Worm (Caenorhabditis elegans): Measurements from ENCODE around the gene swsn-7.

Gene swsn-7

DNA sequence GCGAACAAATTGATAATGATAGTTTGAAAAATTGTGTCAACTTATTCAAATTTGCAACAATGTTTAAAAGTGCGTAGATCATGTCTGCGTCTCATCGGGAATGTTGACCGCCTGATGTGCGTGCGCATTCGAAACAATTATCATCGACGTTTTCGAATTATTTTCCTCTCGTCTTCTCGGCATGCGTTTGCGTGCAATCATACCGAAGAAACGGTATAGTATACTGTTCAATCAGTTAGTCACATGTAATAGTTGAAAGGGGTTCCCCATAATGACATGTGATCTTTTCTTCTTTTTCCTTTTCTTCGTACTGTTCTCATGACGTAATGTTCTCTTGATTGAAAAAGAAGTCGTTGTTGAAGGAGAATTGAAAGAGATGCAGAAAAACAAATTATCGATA is 10.8 kb downstream of the swsn-7 start:
- peak; percentile 96 for TF ChIP-seq nhr-48 (tag; optimal IDR thresholded peaks at IDR 0.05)
- TF ChIP-seq jun-1 (tag; optimal IDR thresholded peaks at IDR 0.05) = peak; percentile 48
- peak; percentile 86 to 96 for TF ChIP-seq mdl-1 (tag; optimal IDR thresholded peaks at IDR 0.05)
- no peak for TF ChIP-seq egl-27 (tag; optimal IDR thresholded peaks at IDR 0.05)
- TF ChIP-seq php-3 (GFP tag; IDR thresholded peaks at IDR 0.05) = 0 out of 2 replicates have a peak, but pooled peaks have one; percentile 54
- peak; percentile 60; the same call in 1 of the 2 replicates for TF ChIP-seq lin-1 (GFP tag; IDR thresholded peaks at IDR 0.05)
- TF ChIP-seq T20F7.1 (GFP tag; optimal IDR thresholded peaks at IDR 0.05) = peak; percentile 78
- TF ChIP-seq aly-2 (tag; optimal IDR thresholded peaks at IDR 0.05) = no peak
- TF ChIP-seq ceh-28 (tag; optimal IDR thresholded peaks at IDR 0.05) = no peak
- peak in 1 of 2 experiments; percentile 81 for TF ChIP-seq hif-1 (tag; optimal IDR thresholded peaks at IDR 0.05)
- TF ChIP-seq set-16 (GFP tag; IDR thresholded peaks at IDR 0.05) = no peak
- no peak for TF ChIP-seq zag-1 (tag; optimal IDR thresholded peaks at IDR 0.05)
- no peak for TF ChIP-seq nhr-42 (GFP tag; IDR thresholded peaks at IDR 0.05)
- no peak for TF ChIP-seq dmd-8 (GFP tag; IDR thresholded peaks at IDR 0.05)
- no peak for TF ChIP-seq nhr-237 (tag; optimal IDR thresholded peaks at IDR 0.05)
- TF ChIP-seq F49E8.2 (tag; optimal IDR thresholded peaks at IDR 0.05; ENCODE audit: borderline replicate concordance) = no peak
- peak; percentile 87 for TF ChIP-seq nhr-28 (tag; optimal IDR thresholded peaks at IDR 0.05)
- no peak for TF ChIP-seq zfp-2 (tag; optimal IDR thresholded peaks at IDR 0.05)
- TF ChIP-seq ceh-44 (GFP tag; IDR thresholded peaks at IDR 0.05) = no peak
- TF ChIP-seq F37D6.2 (tag; optimal IDR thresholded peaks at IDR 0.05) = no peak
- TF ChIP-seq lin-39 (tag; optimal IDR thresholded peaks at IDR 0.05) = no peak
- peak; percentile 6; the same call in 1 of the 2 replicates for TF ChIP-seq madf-9 (GFP tag; conservative IDR thresholded peaks at IDR 0.05)
- no peak for TF ChIP-seq ces-1 (GFP tag; optimal IDR thresholded peaks at IDR 0.05)
- peak; percentile 23 for TF ChIP-seq nhr-11 (tag; optimal IDR thresholded peaks at IDR 0.05)
- TF ChIP-seq egl-43 (GFP tag; IDR thresholded peaks at IDR 0.05) = no peak
- peak; percentile 95 for TF ChIP-seq hlh-30 (tag; optimal IDR thresholded peaks at IDR 0.05; ENCODE audit: insufficient read depth)
- peak; percentile 78 for TF ChIP-seq mxl-3 (GFP tag; optimal IDR thresholded peaks at IDR 0.05)
- peak; percentile 97 for TF ChIP-seq dmd-6 (GFP tag; IDR thresholded peaks at IDR 0.05)
- TF ChIP-seq vab-7 (GFP tag; IDR thresholded peaks at IDR 0.05) = no peak
- no peak for TF ChIP-seq unc-39 (tag; optimal IDR thresholded peaks at IDR 0.05)
- peak; percentile 62; the same call in 1 of the 2 replicates for TF ChIP-seq D1046.2 (GFP tag; IDR thresholded peaks at IDR 0.05)
- peak; percentile 95 for TF ChIP-seq dve-1 (tag; optimal IDR thresholded peaks at IDR 0.05; ENCODE audit: insufficient read depth)
- TF ChIP-seq sdz-12 (GFP tag; optimal IDR thresholded peaks at IDR 0.05) = no peak
- no peak for TF ChIP-seq lir-3 (tag; optimal IDR thresholded peaks at IDR 0.05)
- TF ChIP-seq fos-1 (tag; optimal IDR thresholded peaks at IDR 0.05) = peak; percentile 70
- no peak for TF ChIP-seq daf-12 (tag; optimal IDR thresholded peaks at IDR 0.05)
- TF ChIP-seq lsy-2 (tag; optimal IDR thresholded peaks at IDR 0.05) = peak; percentile 59 to 82
- TF ChIP-seq ceh-62 (tag; optimal IDR thresholded peaks at IDR 0.05) = no peak
- TF ChIP-seq mep-1 (tag; optimal IDR thresholded peaks at IDR 0.05) = peak; percentile 74
- TF ChIP-seq nhr-102 (tag; optimal IDR thresholded peaks at IDR 0.05) = peak; percentile 36
- peak; percentile 50 for TF ChIP-seq lin-38 (GFP tag; IDR thresholded peaks at IDR 0.05)
- no peak for TF ChIP-seq lin-29 (GFP tag; IDR thresholded peaks at IDR 0.05)
- no peak for TF ChIP-seq daf-8 (GFP tag; IDR thresholded peaks at IDR 0.05)
- TF ChIP-seq ceh-32 (tag; optimal IDR thresholded peaks at IDR 0.05; ENCODE audit: poor library complexity) = no peak
- TF ChIP-seq lin-15B (tag; optimal IDR thresholded peaks at IDR 0.05) = no peak
- no peak for TF ChIP-seq nhr-111 (GFP tag; optimal IDR thresholded peaks at IDR 0.05)
- no peak for TF ChIP-seq Y105C5A.15 (GFP tag; IDR thresholded peaks at IDR 0.05)
- TF ChIP-seq mes-2 (tag; optimal IDR thresholded peaks at IDR 0.05; ENCODE audit: poor library complexity, severe bottlenecking) = peak; percentile 44
- TF ChIP-seq fkh-10 (GFP tag; optimal IDR thresholded peaks at IDR 0.05) = no peak
- TF ChIP-seq nhr-25 (tag; optimal IDR thresholded peaks at IDR 0.05; ENCODE audit: borderline replicate concordance, insufficient read depth) = peak; percentile 53
- TF ChIP-seq Y48G9A.11 (GFP tag; IDR thresholded peaks at IDR 0.05) = no peak
